Fruit fly (Drosophila melanogaster): Measurements from ENCODE around the gene CG9920.

- TF ChIP-seq CG8478 (optimal IDR thresholded peaks at IDR 0.05) = no peak
- no peak for TF ChIP-seq CTCF (optimal IDR thresholded peaks at IDR 0.05)
These were observed 14.2 kb upstream of the CG9920 start, which contains the start of gene CG14357 for dm6 chr3R:14112066-14112465.
